Worm (Caenorhabditis elegans) whole organism, L3 larva: ENCODE measurements around the gene ppm-1.D.

Experiments used
- R02D3.7 ChIP-seq: fragments of 150-350 bp; optimal IDR thresholded peaks from 2 replicates; lab custom pipeline; 2014; ENCODE audit warnings: missing biosample characterization, missing genetic modification characterization
- ZK546.5 ChIP-seq: sonication (generic microtip); optimal IDR thresholded peaks from 2 replicates; lab custom pipeline; 2017; ENCODE audit warnings: missing biosample characterization, missing genetic modification characterization
- ama-1 ChIP-seq: fragments of 150-350 bp; optimal IDR thresholded peaks from 2 replicates; lab custom pipeline; 2018
- ceh-16 ChIP-seq: sonication (generic microtip); optimal IDR thresholded peaks from 2 replicates; lab custom pipeline; 2017; ENCODE audit warnings: missing biosample characterization, missing genetic modification characterization
- ceh-28 ChIP-seq: fragments of 150-350 bp; optimal IDR thresholded peaks from 2 replicates; lab custom pipeline; 2014; ENCODE audit warnings: missing biosample characterization, missing genetic modification reagents, missing genetic modification characterization
- ceh-9 ChIP-seq: sonication (generic microtip); optimal IDR thresholded peaks from 2 replicates; lab custom pipeline; 2018; ENCODE audit warnings: missing biosample characterization, missing genetic modification characterization
- daf-12 ChIP-seq: fragments of 150-350 bp; optimal IDR thresholded peaks from 2 replicates; lab custom pipeline; 2014; ENCODE audit warnings: missing biosample characterization, missing genetic modification reagents, missing genetic modification characterization
- egl-27 ChIP-seq: sonication (generic microtip); optimal IDR thresholded peaks from 4 replicates; lab custom pipeline; 2017; ENCODE audit warnings: missing biosample characterization, missing genetic modification reagents, missing genetic modification characterization
- egl-5 ChIP-seq: fragments of 150-350 bp; optimal IDR thresholded peaks from 2 replicates; lab custom pipeline; 2017; ENCODE audit warnings: missing biosample characterization, missing genetic modification reagents, missing genetic modification characterization, inconsistent platforms
- elt-1 ChIP-seq: fragments of 150-350 bp; optimal IDR thresholded peaks from 2 replicates; lab custom pipeline; 2014; ENCODE audit warnings: missing biosample characterization, missing genetic modification characterization
- elt-2 ChIP-seq: sonication (generic microtip); optimal IDR thresholded peaks from 2 replicates; lab custom pipeline; 2016; ENCODE audit warnings: missing genetic modification reagents, mild to moderate bottlenecking, missing genetic modification characterization, missing compliant biosample characterization
- elt-3 ChIP-seq, 3 experiments: fragments of 150-350 bp in 1 of 3; sonication (generic microtip) in 2 of 3; optimal IDR thresholded peaks; 2 replicates in 2 of 3; 4 replicates in 1 of 3; lab custom pipeline; 2014 to 2017; ENCODE audit warnings: missing biosample characterization in 3 of 3, missing genetic modification characterization in 3 of 3
- eor-1 ChIP-seq, 2 experiments: fragments of 150-350 bp; optimal IDR thresholded peaks; 2 replicates each; lab custom pipeline; 2014 to 2018; ENCODE audit warnings: missing biosample characterization in 2 of 2, missing genetic modification characterization in 2 of 2
- fos-1 ChIP-seq: fragments of 150-350 bp; optimal IDR thresholded peaks from 2 replicates; lab custom pipeline; 2014; ENCODE audit warnings: missing biosample characterization, missing genetic modification characterization
- hmg-11 ChIP-seq: sonication (generic microtip); optimal IDR thresholded peaks from 2 replicates; lab custom pipeline; 2016; ENCODE audit warnings: missing genetic modification characterization, missing compliant biosample characterization
- jun-1 ChIP-seq: fragments of 150-350 bp; optimal IDR thresholded peaks from 2 replicates; lab custom pipeline; 2014; ENCODE audit warnings: missing biosample characterization, missing genetic modification reagents, missing genetic modification characterization
- lin-15B ChIP-seq: fragments of 150-350 bp; optimal IDR thresholded peaks from 2 replicates; lab custom pipeline; 2014; ENCODE audit warnings: missing biosample characterization, missing genetic modification characterization
- nfya-1 ChIP-seq: sonication (generic microtip); optimal IDR thresholded peaks from 2 replicates; lab custom pipeline; 2017; ENCODE audit warnings: missing genetic modification characterization, mild to moderate bottlenecking, missing compliant biosample characterization, antibody characterized with exemption, moderate library complexity; ENCODE audit not compliant: insufficient read depth
- nhr-12 ChIP-seq: fragments of 150-350 bp; optimal IDR thresholded peaks from 2 replicates; lab custom pipeline; 2014; ENCODE audit warnings: missing biosample characterization, missing genetic modification characterization
- nhr-237 ChIP-seq: fragments of 150-350 bp; optimal IDR thresholded peaks from 2 replicates; lab custom pipeline; 2014; ENCODE audit warnings: missing biosample characterization, missing genetic modification characterization
- nhr-25 ChIP-seq: sonication (generic microtip); optimal IDR thresholded peaks from 2 replicates; lab custom pipeline; 2017; ENCODE audit warnings: missing biosample characterization, missing genetic modification characterization
- nhr-43 ChIP-seq: sonication (generic microtip); optimal IDR thresholded peaks from 2 replicates; lab custom pipeline; 2016; ENCODE audit warnings: mild to moderate bottlenecking, missing genetic modification characterization, missing compliant biosample characterization; ENCODE audit not compliant: poor library complexity, severe bottlenecking
- nhr-67 ChIP-seq: fragments of 150-350 bp; optimal IDR thresholded peaks from 2 replicates; lab custom pipeline; 2014; ENCODE audit warnings: missing biosample characterization, missing genetic modification characterization
- nhr-76 ChIP-seq: fragments of 150-350 bp; sonication (generic microtip); optimal IDR thresholded peaks from 5 replicates; lab custom pipeline; 2014; ENCODE audit warnings: missing biosample characterization, missing genetic modification characterization
- nhr-77 ChIP-seq: fragments of 150-350 bp; optimal IDR thresholded peaks from 2 replicates; lab custom pipeline; 2014; ENCODE audit warnings: missing biosample characterization, missing genetic modification characterization
- pha-4 ChIP-seq: fragments of 150-350 bp; optimal IDR thresholded peaks from 2 replicates; lab custom pipeline; 2014; ENCODE audit warnings: missing biosample characterization, missing genetic modification reagents, missing genetic modification characterization
- sea-2 ChIP-seq: fragments of 150-350 bp; sonication (generic microtip); optimal IDR thresholded peaks from 4 replicates; lab custom pipeline; 2014; ENCODE audit warnings: missing biosample characterization, missing genetic modification reagents, missing genetic modification characterization
- skn-1 ChIP-seq: fragments of 150-350 bp; optimal IDR thresholded peaks from 2 replicates; lab custom pipeline; 2014; ENCODE audit warnings: missing biosample characterization, missing genetic modification characterization
- snpc-4 ChIP-seq: fragments of 150-350 bp; optimal IDR thresholded peaks from 2 replicates; lab custom pipeline; 2014; ENCODE audit warnings: missing biosample characterization, missing genetic modification characterization
- unc-39 ChIP-seq: sonication (generic microtip); optimal IDR thresholded peaks from 4 replicates; lab custom pipeline; 2017; ENCODE audit warnings: missing biosample characterization, missing genetic modification characterization
- unc-62 ChIP-seq: fragments of 150-350 bp; sonication (generic microtip); optimal IDR thresholded peaks from 4 replicates; lab custom pipeline; 2014; ENCODE audit warnings: missing biosample characterization, missing genetic modification reagents, missing genetic modification characterization
- ztf-11 ChIP-seq: fragments of 150-350 bp; optimal IDR thresholded peaks from 2 replicates; lab custom pipeline; 2014; ENCODE audit warnings: missing biosample characterization, missing genetic modification characterization
- ztf-4 ChIP-seq: fragments of 150-350 bp; optimal IDR thresholded peaks from 2 replicates; lab custom pipeline; 2014; ENCODE audit warnings: missing biosample characterization, missing genetic modification characterization

The ppm-1.D gene

ce11 chrIII:2324703-2325102 lies 6.7 kb upstream of the ppm-1.D start:
- no peak for TF ChIP-seq nhr-77
- TF ChIP-seq nfya-1: peak; percentile 89

ce11 chrIII:2328612-2329011 lies 2.8 kb upstream of the ppm-1.D start:
- no peak for TF ChIP-seq R02D3.7 (tag; lab: Kevin White, UChicago)
- TF ChIP-seq ceh-28 (tag; lab: Kevin White, UChicago): peak; percentile 86
- TF ChIP-seq ZK546.5 (tag; lab: Kevin White, UChicago): no peak

ce11 chrIII:2329336-2329735 lies 2.0 kb upstream of the ppm-1.D start, which contains the start of gene Y54F10BM.12:
Gene Y54F10BM.12 (minus strand): TSS chrIII:2329679.
- TF ChIP-seq nhr-237 (tag; lab: Kevin White, UChicago) (no peak), elt-3 (tag; optimal IDR thresholded peaks at IDR 0.05; lab: Kevin White, UChicago) (no peak), ztf-4 (no peak)

ce11 chrIII:2330389-2330788 lies 983 bp upstream of the ppm-1.D start:
- TF ChIP-seq ceh-28 (tag; lab: Kevin White, UChicago) (no peak), hmg-11 (tag; lab: Kevin White, UChicago) (no peak), lin-15B (no peak), nhr-12 (tag; lab: Kevin White, UChicago) (no peak), sea-2 (GFP tag; lab: Kevin White, UChicago) (no peak), nhr-67 (tag; lab: Kevin White, UChicago) (no peak), unc-62 (no peak)

ce11 chrIII:2343273-2343672 lies 11.9 kb downstream of the ppm-1.D start, which contains the start of gene phf-5:
Gene phf-5 (plus strand): TSS chrIII:2343573.
- TF ChIP-seq R02D3.7 (tag; lab: Kevin White, UChicago): no peak
- TF ChIP-seq ZK546.5 (tag; lab: Kevin White, UChicago): no peak
- no peak for TF ChIP-seq ceh-9 (tag; lab: Kevin White, UChicago)
- no peak for TF ChIP-seq nhr-43
- TF ChIP-seq nhr-77: no peak
- TF ChIP-seq snpc-4 (tag; lab: Kevin White, UChicago): no peak
- no peak for TF ChIP-seq fos-1 (tag; lab: Kevin White, UChicago)
- no peak for TF ChIP-seq jun-1 (tag; lab: Kevin White, UChicago)

ce11 chrIII:2347291-2347690 lies 15.9 kb downstream of the ppm-1.D start, which contains the start of gene gip-1:
Gene gip-1 (plus strand): TSS chrIII:2347591.
- TF ChIP-seq egl-5 (no peak), R02D3.7 (tag; lab: Kevin White, UChicago) (no peak), ZK546.5 (tag; lab: Kevin White, UChicago) (no peak), skn-1 (tag; lab: Kevin White, UChicago) (no peak), eor-1 (tag; optimal IDR thresholded peaks at IDR 0.05; lab: Kevin White, UChicago) (no peak), unc-39 (tag; lab: Kevin White, UChicago) (no peak), nhr-76 (tag; lab: Kevin White, UChicago) (no peak)

ce11 chrIII:2349956-2350355 lies 18.6 kb downstream of the ppm-1.D start:
- TF ChIP-seq egl-27 (tag; lab: Kevin White, UChicago) (no peak), pha-4 (tag; lab: Kevin White, UChicago) (no peak), egl-5 (no peak), ztf-11 (tag; lab: Kevin White, UChicago) (no peak), nfya-1 (no peak), ceh-9 (tag; lab: Kevin White, UChicago) (no peak), elt-2 (tag; lab: Kevin White, UChicago) (no peak), nhr-77 (no peak), daf-12 (tag; lab: Kevin White, UChicago) (no peak), nhr-43 (no peak), elt-1 (tag; lab: Kevin White, UChicago) (no peak), ceh-16 (no peak), nhr-25 (tag; lab: Kevin White, UChicago) (no peak), ama-1 (no peak), ztf-4 (no peak)
